Fruit fly (Drosophila melanogaster) whole organism, embryonic: ENCODE data around the gene Sec24CD.

Experiments
- C15 ChIP-seq: fragments of 200-800 bp; sonication (Bioruptor generic); IDR thresholded peaks from 3 replicates; pipeline ENCODE4 v1.3.6; 2022; ENCODE audit warnings: missing biosample characterization, missing genetic modification characterization
- CG10654 ChIP-seq: fragments of 200-800 bp; sonication (Bioruptor generic); optimal IDR thresholded peaks from 2 replicates; lab custom pipeline; 2016; ENCODE audit warnings: missing biosample characterization, missing genetic modification characterization
- CG11723 ChIP-seq: fragments of 200-800 bp; sonication (Bioruptor generic); optimal IDR thresholded peaks from 2 replicates; lab custom pipeline; 2017; ENCODE audit warnings: missing biosample characterization, mild to moderate bottlenecking, missing genetic modification characterization
- CG12299 ChIP-seq: fragments of 200-800 bp; sonication (Bioruptor generic); optimal IDR thresholded peaks from 2 replicates; lab custom pipeline; 2018; ENCODE audit warnings: missing biosample characterization, mild to moderate bottlenecking, missing genetic modification characterization
- CG12769 ChIP-seq: fragments of 200-800 bp; sonication (Bioruptor generic); optimal IDR thresholded peaks from 2 replicates; lab custom pipeline; 2019; ENCODE audit warnings: missing biosample characterization, mild to moderate bottlenecking, missing genetic modification characterization, moderate library complexity
- CG12942 ChIP-seq: fragments of 200-800 bp; sonication (Bioruptor generic); optimal IDR thresholded peaks from 3 replicates; lab custom pipeline; 2016; ENCODE audit warnings: missing biosample characterization, missing genetic modification characterization
- CG14050 ChIP-seq: fragments of 200-800 bp; sonication (Bioruptor generic); IDR thresholded peaks from 3 replicates; pipeline ENCODE4 v1.3.6; 2022; ENCODE audit warnings: missing biosample characterization, missing genetic modification characterization
- CG16813 ChIP-seq: fragments of 200-800 bp; sonication (Bioruptor generic); IDR thresholded peaks from 3 replicates; pipeline ENCODE4 v1.3.6; 2022; ENCODE audit warnings: missing biosample characterization, missing genetic modification characterization; ENCODE audit not compliant: partially characterized antibody
- CG17186 ChIP-seq: fragments of 200-800 bp; sonication (Bioruptor generic); optimal IDR thresholded peaks from 3 replicates; lab custom pipeline; 2017; ENCODE audit warnings: missing biosample characterization, missing genetic modification reagents, missing genetic modification characterization
- CG17361 ChIP-seq: fragments of 200-800 bp; sonication (Bioruptor generic); IDR thresholded peaks from 3 replicates; pipeline ENCODE4 v1.3.6; 2022; ENCODE audit warnings: missing biosample characterization, missing genetic modification characterization
- CG2875 ChIP-seq: fragments of 200-800 bp; sonication (Bioruptor generic); optimal IDR thresholded peaks from 2 replicates; lab custom pipeline; 2017; ENCODE audit warnings: missing biosample characterization, mild to moderate bottlenecking, missing genetic modification characterization, missing genetic modification reagents
- CG2889 ChIP-seq: fragments of 200-800 bp; sonication (Bioruptor generic); IDR thresholded peaks from 3 replicates; pipeline ENCODE4 v1.3.6; 2022; ENCODE audit warnings: missing biosample characterization, missing genetic modification characterization
- CG31365 ChIP-seq: fragments of 200-800 bp; sonication (Bioruptor generic); optimal IDR thresholded peaks from 2 replicates; lab custom pipeline; 2018; ENCODE audit warnings: missing biosample characterization, mild to moderate bottlenecking, missing genetic modification characterization
- CG32767 ChIP-seq: fragments of 200-800 bp; sonication (Bioruptor generic); IDR thresholded peaks from 2 replicates; pipeline ENCODE4 v1.3.6; 2022; ENCODE audit warnings: missing biosample characterization, missing genetic modification characterization
- CG33213 ChIP-seq: fragments of 200-800 bp; sonication (Bioruptor generic); optimal IDR thresholded peaks from 3 replicates; lab custom pipeline; 2016; ENCODE audit warnings: missing biosample characterization, missing genetic modification characterization
- CG3726 ChIP-seq: fragments of 200-800 bp; sonication (Bioruptor generic); IDR thresholded peaks from 3 replicates; pipeline ENCODE4, ENCODE4 v1.3.6; 2022; ENCODE audit warnings: missing biosample characterization, missing genetic modification characterization
- CG4730 ChIP-seq: fragments of 200-800 bp; sonication (Bioruptor generic); IDR thresholded peaks from 2 replicates; pipeline ENCODE4 v1.3.6; 2022; ENCODE audit warnings: missing biosample characterization, missing genetic modification characterization
- CG4820 ChIP-seq: fragments of 200-800 bp; sonication (Bioruptor generic); optimal IDR thresholded peaks from 3 replicates; lab custom pipeline; 2016; ENCODE audit warnings: missing biosample characterization, missing genetic modification characterization
- CG9727 ChIP-seq: fragments of 200-800 bp; sonication (Bioruptor generic); optimal IDR thresholded peaks from 3 replicates; lab custom pipeline; 2017; ENCODE audit warnings: missing biosample characterization, mild to moderate bottlenecking, missing genetic modification characterization
- CHES-1-like ChIP-seq: fragments of 200-800 bp; sonication (Bioruptor generic); optimal IDR thresholded peaks from 2 replicates; lab custom pipeline; 2016; ENCODE audit warnings: missing biosample characterization, missing genetic modification characterization
- CoRest ChIP-seq: fragments of 200-800 bp; sonication (Bioruptor generic); optimal IDR thresholded peaks from 3 replicates; lab custom pipeline; 2018; ENCODE audit warnings: missing biosample characterization, mild to moderate bottlenecking, missing genetic modification characterization, moderate library complexity
- Elba2 ChIP-seq: fragments of 200-800 bp; sonication (Bioruptor generic); optimal IDR thresholded peaks from 3 replicates; lab custom pipeline; 2016; ENCODE audit warnings: missing biosample characterization, missing genetic modification characterization
- Ets65A ChIP-seq: fragments of 200-800 bp; sonication (Bioruptor generic); peaks from one replicate; lab custom pipeline; 2016; ENCODE audit warnings: missing biosample characterization, missing genetic modification characterization
- Fer1 ChIP-seq: fragments of 200-800 bp; sonication (Bioruptor generic); optimal IDR thresholded peaks from 2 replicates; lab custom pipeline; 2017; ENCODE audit warnings: missing biosample characterization, mild to moderate bottlenecking, missing genetic modification characterization
- Fer3 ChIP-seq: fragments of 200-800 bp; sonication (Bioruptor generic); optimal IDR thresholded peaks from 2 replicates; lab custom pipeline; 2018; ENCODE audit warnings: missing biosample characterization, mild to moderate bottlenecking, missing genetic modification characterization, moderate library complexity
- NK7.1 ChIP-seq: fragments of 200-800 bp; sonication (Bioruptor generic); optimal IDR thresholded peaks from 3 replicates; lab custom pipeline; 2016; ENCODE audit warnings: missing biosample characterization, missing genetic modification characterization
- Nf-YB ChIP-seq: fragments of 200-800 bp; sonication (Bioruptor generic); optimal IDR thresholded peaks from 3 replicates; lab custom pipeline; 2019; ENCODE audit warnings: missing biosample characterization, mild to moderate bottlenecking, missing genetic modification characterization, moderate library complexity
- PHDP ChIP-seq: fragments of 200-800 bp; sonication (Bioruptor generic); optimal IDR thresholded peaks from 3 replicates; lab custom pipeline; 2018; ENCODE audit warnings: missing biosample characterization, mild to moderate bottlenecking, missing genetic modification characterization, moderate library complexity
- Ravus ChIP-seq: fragments of 200-800 bp; sonication (Bioruptor generic); IDR thresholded peaks from 2 replicates; pipeline ENCODE4 v1.3.6; 2022; ENCODE audit warnings: missing biosample characterization, missing genetic modification characterization
- Scr ChIP-seq: fragments of 200-800 bp; sonication (Bioruptor generic); IDR thresholded peaks from 2 replicates; pipeline ENCODE4 v1.3.6; 2022; ENCODE audit warnings: missing biosample characterization, missing genetic modification characterization; ENCODE audit not compliant: partially characterized antibody
- TFAM ChIP-seq: fragments of 200-800 bp; sonication (Bioruptor generic); optimal IDR thresholded peaks from 2 replicates; lab custom pipeline; 2017; ENCODE audit warnings: missing biosample characterization, missing genetic modification characterization, inconsistent platforms
- br ChIP-seq: fragments of >200 bp; optimal IDR thresholded peaks from 2 replicates; lab custom pipeline; 2017
- cad ChIP-seq: fragments of >200 bp; optimal IDR thresholded peaks from 2 replicates; lab custom pipeline; 2017; ENCODE audit warnings: missing biosample characterization, missing genetic modification characterization
- cg ChIP-seq: fragments of 200-800 bp; sonication (Bioruptor generic); optimal IDR thresholded peaks from 3 replicates; lab custom pipeline; 2019; ENCODE audit warnings: missing biosample characterization, mild to moderate bottlenecking, missing genetic modification characterization, moderate library complexity
- crp ChIP-seq, 2 experiments: fragments of 200-800 bp; sonication (Bioruptor generic); optimal IDR thresholded peaks; 2 replicates in 1 of 2; 3 replicates in 1 of 2; lab custom pipeline; 2017; ENCODE audit warnings: missing biosample characterization in 2 of 2, missing genetic modification characterization in 2 of 2, mild to moderate bottlenecking in 1 of 2, moderate library complexity in 1 of 2
- fd64A ChIP-seq: fragments of 200-800 bp; sonication (Bioruptor generic); optimal IDR thresholded peaks from 3 replicates; lab custom pipeline; 2018; ENCODE audit warnings: missing biosample characterization, mild to moderate bottlenecking, missing genetic modification characterization
- lola ChIP-seq, 3 experiments: fragments of >200 bp in 2 of 3; fragments of 200-800 bp in 1 of 3; sonication (Bioruptor generic) in 1 of 3; optimal IDR thresholded peaks; 2 replicates each; lab custom pipeline; 2017 to 2019; ENCODE audit warnings: missing biosample characterization in 3 of 3, missing genetic modification characterization in 3 of 3, mild to moderate bottlenecking in 1 of 3, moderate library complexity in 1 of 3
- mam ChIP-seq: fragments of 200-800 bp; sonication (Bioruptor generic); optimal IDR thresholded peaks from 3 replicates; lab custom pipeline; 2016; ENCODE audit warnings: missing biosample characterization, missing genetic modification characterization
- pb ChIP-seq: fragments of 200-800 bp; sonication (Bioruptor generic); optimal IDR thresholded peaks from 3 replicates; lab custom pipeline; 2016; ENCODE audit warnings: missing biosample characterization, missing genetic modification characterization
- peb ChIP-seq: fragments of 200-800 bp; sonication (Bioruptor generic); IDR thresholded peaks from 2 replicates; pipeline ENCODE4 v1.3.6; 2022; ENCODE audit warnings: missing biosample characterization, missing genetic modification characterization
- salm ChIP-seq: fragments of 200-800 bp; sonication (Bioruptor generic); optimal IDR thresholded peaks from 2 replicates; lab custom pipeline; 2018; ENCODE audit warnings: missing biosample characterization, mild to moderate bottlenecking, missing genetic modification characterization
- seq ChIP-seq: fragments of 200-800 bp; sonication (Bioruptor generic); IDR thresholded peaks from 2 replicates; pipeline ENCODE4 v1.3.6; 2022; ENCODE audit warnings: missing biosample characterization, missing genetic modification characterization
- slp2 ChIP-seq: fragments of 200-800 bp; sonication (Bioruptor generic); optimal IDR thresholded peaks from 2 replicates; lab custom pipeline; 2016; ENCODE audit warnings: missing biosample characterization, missing genetic modification characterization
- stwl ChIP-seq: fragments of 200-800 bp; sonication (Bioruptor generic); optimal IDR thresholded peaks from 3 replicates; lab custom pipeline; 2018; ENCODE audit warnings: missing biosample characterization, mild to moderate bottlenecking, missing genetic modification characterization, moderate library complexity
- vnd ChIP-seq: fragments of 200-800 bp; sonication (Bioruptor generic); IDR thresholded peaks from 3 replicates; pipeline ENCODE4 v1.3.6; 2022; ENCODE audit warnings: missing biosample characterization, missing genetic modification characterization; ENCODE audit not compliant: partially characterized antibody
- wek ChIP-seq: fragments of 200-800 bp; sonication (Bioruptor generic); optimal IDR thresholded peaks from 3 replicates; lab custom pipeline; 2018; ENCODE audit warnings: missing biosample characterization, mild to moderate bottlenecking, missing genetic modification characterization, moderate library complexity
- zen ChIP-seq: fragments of 200-800 bp; sonication (Bioruptor generic); optimal IDR thresholded peaks from 3 replicates; lab custom pipeline; 2018; ENCODE audit warnings: missing biosample characterization, mild to moderate bottlenecking, missing genetic modification characterization, moderate library complexity
- zfh2 ChIP-seq: fragments of 200-800 bp; sonication (Bioruptor generic); optimal IDR thresholded peaks from 2 replicates; lab custom pipeline; 2016; ENCODE audit warnings: missing biosample characterization, missing genetic modification characterization

Gene Sec24CD

dm6 chr2L:2226259-2227121 lies 10.2 kb downstream of the Sec24CD start, which contains the start of the genes CG15387 and sau (continued):
- TF ChIP-seq Fer1 (GFP tag; lab: Kevin White, UChicago) (peak; percentile 87), CG9727 (GFP tag; lab: Kevin White, UChicago) (peak; percentile 91), CG17361 (GFP tag; lab: Robert Waterston, UW) (peak; percentile 89), CHES-1-like (GFP tag; lab: Kevin White, UChicago) (peak; percentile 90), Fer3 (tag; lab: Kevin White, UChicago) (peak; percentile 86), CG12299 (tag; lab: Kevin White, UChicago) (peak; percentile 86), fd64A (peak; percentile 32), PHDP (tag; lab: Kevin White, UChicago) (peak; percentile 89), mam (GFP tag; lab: Kevin White, UChicago) (peak; percentile 95), Scr (GFP tag; lab: Robert Waterston, UW) (peak; percentile 97), wek (GFP tag; lab: Kevin White, UChicago) (peak; percentile 48), CG33213 (peak; percentile 89), Ravus (GFP tag; lab: Robert Waterston, UW) (peak; percentile 46), CG2875 (GFP tag; lab: Kevin White, UChicago) (peak; percentile 58), TFAM (GFP tag; lab: Kevin White, UChicago) (peak; percentile 24), seq (GFP tag; lab: Robert Waterston, UW) (peak; percentile 80), CG17186 (GFP tag; lab: Kevin White, UChicago) (peak; percentile 79), Nf-YB (GFP tag; lab: Kevin White, UChicago) (peak; percentile 64), CG31365 (tag; lab: Kevin White, UChicago) (no peak), vnd (GFP tag; lab: Robert Waterston, UW) (peak; percentile 92), lola (GFP tag; optimal IDR thresholded peaks at IDR 0.05; lab: Kevin White, UChicago) (peak in 1 of 3 experiments; percentile 82), C15 (peak; percentile 72; the same call in 1 of the 3 replicates), crp (GFP tag; optimal IDR thresholded peaks at IDR 0.05; lab: Kevin White, UChicago) (peak in 1 of 2 experiments; percentile 59), salm (tag; lab: Kevin White, UChicago) (peak; percentile 58), CG3726 (GFP tag; lab: Robert Waterston, UW) (peak; percentile 52; the same call in 1 of the 3 replicates), peb (GFP tag; lab: Robert Waterston, UW) (peak; percentile 55; the same call in 1 of the 2 replicates), cad (GFP tag; lab: Kevin White, UChicago) (no peak), CG11723 (GFP tag; lab: Kevin White, UChicago) (peak; percentile 73), zfh2 (GFP tag; lab: Kevin White, UChicago) (peak; percentile 93), CG4730 (GFP tag; lab: Robert Waterston, UW) (peak; percentile 66), CG2889 (GFP tag; lab: Robert Waterston, UW) (peak; percentile 79), Elba2 (peak; percentile 51), CG14050 (GFP tag; lab: Robert Waterston, UW) (peak; percentile 71), stwl (tag; lab: Kevin White, UChicago) (peak; percentile 93), br (lab: Kevin White, UChicago) (no peak), cg (GFP tag; lab: Kevin White, UChicago) (peak; percentile 73), CG32767 (GFP tag; lab: Robert Waterston, UW) (peak; percentile 85), CG10654 (GFP tag; lab: Kevin White, UChicago) (peak; percentile 87), zen (tag; lab: Kevin White, UChicago) (peak; percentile 83), pb (peak; percentile 86), CG16813 (peak; percentile 94), NK7.1 (peak; percentile 70), Ets65A (GFP tag; lab: Kevin White, UChicago) (peak; percentile 99), CG12942 (GFP tag; lab: Kevin White, UChicago) (peak; percentile 81), CoRest (tag; lab: Kevin White, UChicago) (peak; percentile 91), CG4820 (GFP tag; lab: Kevin White, UChicago) (peak; percentile 79), slp2 (GFP tag; lab: Kevin White, UChicago) (peak; percentile 90), CG12769 (peak; percentile 83)
